Fruit fly (Drosophila melanogaster) whole organism, embryonic: ENCODE data around the gene Rad17.

ENCODE experiments used
- Abd-B ChIP-seq: fragments of 200-800 bp; sonication (Bioruptor generic); optimal IDR thresholded peaks from 2 replicates; lab custom pipeline; 2018; ENCODE audit warnings: missing biosample characterization, mild to moderate bottlenecking, missing genetic modification characterization, moderate library complexity
- Atf-2 ChIP-seq: fragments of 200-800 bp; sonication (Bioruptor generic); optimal IDR thresholded peaks from 2 replicates; lab custom pipeline; 2016; ENCODE audit warnings: missing biosample characterization, missing genetic modification characterization
- Bteb2 ChIP-seq: fragments of 200-800 bp; sonication (Bioruptor generic); optimal IDR thresholded peaks from 2 replicates; lab custom pipeline; 2016; ENCODE audit warnings: missing biosample characterization, missing genetic modification characterization
- CG10209 ChIP-seq: fragments of 200-800 bp; sonication (Bioruptor generic); optimal IDR thresholded peaks from 3 replicates; lab custom pipeline; 2017; ENCODE audit warnings: missing biosample characterization, mild to moderate bottlenecking, missing genetic modification characterization, missing genetic modification reagents
- CG11695 ChIP-seq: fragments of 200-800 bp; sonication (Bioruptor generic); IDR thresholded peaks from 3 replicates; pipeline ENCODE4 v1.3.6; 2022; ENCODE audit warnings: missing biosample characterization, missing genetic modification characterization
- CG12155 ChIP-seq: fragments of 200-800 bp; sonication (Bioruptor generic); optimal IDR thresholded peaks from 3 replicates; lab custom pipeline; 2016; ENCODE audit warnings: missing biosample characterization, missing genetic modification characterization
- CG1603 ChIP-seq: fragments of 200-800 bp; sonication (Bioruptor generic); optimal IDR thresholded peaks from 2 replicates; lab custom pipeline; 2019; ENCODE audit warnings: missing biosample characterization, mild to moderate bottlenecking, missing genetic modification characterization, moderate library complexity
- CG17186 ChIP-seq: fragments of 200-800 bp; sonication (Bioruptor generic); optimal IDR thresholded peaks from 3 replicates; lab custom pipeline; 2017; ENCODE audit warnings: missing biosample characterization, missing genetic modification reagents, missing genetic modification characterization
- CG17385 ChIP-seq: fragments of 200-800 bp; sonication (Bioruptor generic); optimal IDR thresholded peaks from 3 replicates; lab custom pipeline; 2018; ENCODE audit warnings: missing biosample characterization, mild to moderate bottlenecking, missing genetic modification characterization
- CG2120 ChIP-seq: fragments of 200-800 bp; sonication (Bioruptor generic); optimal IDR thresholded peaks from 3 replicates; lab custom pipeline; 2016; ENCODE audit warnings: missing biosample characterization, missing genetic modification characterization
- CG2129 ChIP-seq: fragments of 200-800 bp; sonication (Bioruptor generic); IDR thresholded peaks from 2 replicates; pipeline ENCODE4 v1.3.6; 2022; ENCODE audit warnings: missing biosample characterization, missing genetic modification characterization; ENCODE audit not compliant: partially characterized antibody
- CG30403 ChIP-seq: fragments of 200-800 bp; sonication (Bioruptor generic); optimal IDR thresholded peaks from 3 replicates; lab custom pipeline; 2016; ENCODE audit warnings: missing biosample characterization, missing genetic modification characterization
- CG3281 ChIP-seq: fragments of 200-800 bp; sonication (Bioruptor generic); optimal IDR thresholded peaks from 3 replicates; lab custom pipeline; 2017; ENCODE audit warnings: missing biosample characterization, mild to moderate bottlenecking, missing genetic modification characterization
- CG34224 ChIP-seq: fragments of 200-800 bp; sonication (Bioruptor generic); IDR thresholded peaks from 3 replicates; pipeline ENCODE4 v1.3.6; 2022; ENCODE audit warnings: missing biosample characterization, missing genetic modification characterization; ENCODE audit not compliant: partially characterized antibody
- CG3847 ChIP-seq: fragments of 200-800 bp; sonication (Bioruptor generic); IDR thresholded peaks from 2 replicates; pipeline ENCODE4 v1.3.6; 2022; ENCODE audit warnings: missing biosample characterization, missing genetic modification characterization
- CG4360 ChIP-seq: fragments of 200-800 bp; sonication (Bioruptor generic); IDR thresholded peaks from 2 replicates; pipeline ENCODE4 v1.3.6; 2022; ENCODE audit warnings: missing biosample characterization, missing genetic modification characterization
- CG4707 ChIP-seq: fragments of 200-800 bp; sonication (Bioruptor generic); optimal IDR thresholded peaks from 2 replicates; lab custom pipeline; 2018; ENCODE audit warnings: missing biosample characterization, mild to moderate bottlenecking, missing genetic modification characterization, moderate library complexity
- CG4730 ChIP-seq: fragments of 200-800 bp; sonication (Bioruptor generic); IDR thresholded peaks from 2 replicates; pipeline ENCODE4 v1.3.6; 2022; ENCODE audit warnings: missing biosample characterization, missing genetic modification characterization
- CG6791 ChIP-seq: fragments of 200-800 bp; sonication (Bioruptor generic); IDR thresholded peaks from 3 replicates; pipeline ENCODE4 v1.3.6; 2022; ENCODE audit warnings: missing biosample characterization, missing genetic modification characterization; ENCODE audit not compliant: partially characterized antibody
- CG7928 ChIP-seq: fragments of 200-800 bp; sonication (Bioruptor generic); optimal IDR thresholded peaks from 2 replicates; lab custom pipeline; 2017; ENCODE audit warnings: missing biosample characterization, mild to moderate bottlenecking, missing genetic modification characterization
- CG9727 ChIP-seq: fragments of 200-800 bp; sonication (Bioruptor generic); optimal IDR thresholded peaks from 3 replicates; lab custom pipeline; 2017; ENCODE audit warnings: missing biosample characterization, mild to moderate bottlenecking, missing genetic modification characterization
- CTCF ChIP-seq: fragments of 200-800 bp; sonication (Bioruptor generic); optimal IDR thresholded peaks from 2 replicates; lab custom pipeline; 2017; ENCODE audit warnings: missing biosample characterization, mild to moderate bottlenecking, missing genetic modification characterization, moderate library complexity
- CkIIα-i1 ChIP-seq: fragments of 200-800 bp; sonication (Bioruptor generic); IDR thresholded peaks from 2 replicates; pipeline ENCODE4 v1.3.6; 2022; ENCODE audit warnings: missing biosample characterization, missing genetic modification characterization
- Eip74EF ChIP-seq, 2 experiments: fragments of 200-800 bp in 1 of 2; fragments of >200 bp in 1 of 2; sonication (Bioruptor generic) in 1 of 2; optimal IDR thresholded peaks; 2 replicates each; lab custom pipeline; 2017 to 2019; ENCODE audit warnings: missing biosample characterization in 2 of 2, missing genetic modification characterization in 2 of 2, mild to moderate bottlenecking in 1 of 2, moderate library complexity in 1 of 2
- Jarid2 ChIP-seq: fragments of 200-800 bp; sonication (Bioruptor generic); optimal IDR thresholded peaks from 3 replicates; lab custom pipeline; 2017; ENCODE audit warnings: mild to moderate bottlenecking, missing biosample characterization, missing genetic modification reagents, missing genetic modification characterization
- Med ChIP-seq: fragments of 200-800 bp; sonication (Bioruptor generic); peaks from one replicate; lab custom pipeline; 2016; ENCODE audit warnings: missing biosample characterization, missing genetic modification characterization, mild to moderate bottlenecking, inconsistent platforms, moderate library complexity
- Opbp ChIP-seq: fragments of 200-800 bp; sonication (Bioruptor generic); IDR thresholded peaks from 3 replicates; pipeline ENCODE4 v1.3.6; 2022; ENCODE audit warnings: missing biosample characterization, missing genetic modification characterization; ENCODE audit not compliant: partially characterized antibody
- Optix ChIP-seq: fragments of 200-800 bp; sonication (Bioruptor generic); IDR thresholded peaks from 3 replicates; pipeline ENCODE4 v1.3.6; 2022; ENCODE audit warnings: missing biosample characterization, missing genetic modification characterization
- Ptx1 ChIP-seq: fragments of 200-800 bp; sonication (Bioruptor generic); IDR thresholded peaks from 2 replicates; pipeline ENCODE4 v1.3.6; 2022; ENCODE audit warnings: missing biosample characterization, missing genetic modification characterization
- Ssrp ChIP-seq: fragments of 200-800 bp; sonication (Bioruptor generic); optimal IDR thresholded peaks from 2 replicates; lab custom pipeline; 2018; ENCODE audit warnings: missing biosample characterization, mild to moderate bottlenecking, missing genetic modification characterization, moderate library complexity
- Usf ChIP-seq: fragments of 200-800 bp; sonication (Bioruptor generic); optimal IDR thresholded peaks from 2 replicates; lab custom pipeline; 2017; ENCODE audit warnings: missing genotype, missing biosample characterization, missing genetic modification characterization
- ab ChIP-seq: fragments of 200-800 bp; sonication (Bioruptor generic); optimal IDR thresholded peaks from 2 replicates; lab custom pipeline; 2016; ENCODE audit warnings: missing biosample characterization, missing genetic modification characterization
- amos ChIP-seq: fragments of 200-800 bp; sonication (Bioruptor generic); IDR thresholded peaks from 2 replicates; pipeline ENCODE4 v1.3.6; 2022; ENCODE audit warnings: missing biosample characterization, missing genetic modification characterization; ENCODE audit not compliant: partially characterized antibody
- aop ChIP-seq: fragments of 200-800 bp; sonication (Bioruptor generic); IDR thresholded peaks from 2 replicates; pipeline ENCODE4 v1.3.6; 2022; ENCODE audit warnings: missing biosample characterization, missing genetic modification characterization
- ara ChIP-seq: fragments of 200-800 bp; sonication (Bioruptor generic); IDR thresholded peaks from 2 replicates; pipeline ENCODE4 v1.3.6; 2022; ENCODE audit warnings: missing biosample characterization, missing genetic modification characterization
- cad ChIP-seq: fragments of >200 bp; optimal IDR thresholded peaks from 2 replicates; lab custom pipeline; 2017; ENCODE audit warnings: missing biosample characterization, missing genetic modification characterization
- caup ChIP-seq: fragments of 200-800 bp; sonication (Bioruptor generic); optimal IDR thresholded peaks from 3 replicates; lab custom pipeline; 2017; ENCODE audit warnings: missing biosample characterization, mild to moderate bottlenecking, missing genetic modification characterization, moderate library complexity; ENCODE audit not compliant: severe bottlenecking
- chm ChIP-seq: fragments of 200-800 bp; sonication (Bioruptor generic); IDR thresholded peaks from 2 replicates; pipeline ENCODE4 v1.3.6; 2022; ENCODE audit warnings: missing biosample characterization, missing genetic modification characterization
- crc ChIP-seq: fragments of 200-800 bp; sonication (Bioruptor generic); optimal IDR thresholded peaks from 2 replicates; lab custom pipeline; 2016; ENCODE audit warnings: missing biosample characterization, missing genetic modification characterization
- dati ChIP-seq: fragments of 200-800 bp; sonication (Bioruptor generic); IDR thresholded peaks from 2 replicates; pipeline ENCODE4 v1.3.6; 2022; ENCODE audit warnings: missing biosample characterization, missing genetic modification characterization
- exex ChIP-seq: fragments of 200-800 bp; sonication (Bioruptor generic); optimal IDR thresholded peaks from 4 replicates; lab custom pipeline; 2018; ENCODE audit warnings: missing biosample characterization, mild to moderate bottlenecking, missing genetic modification characterization, moderate library complexity
- gcm2 ChIP-seq: fragments of 200-800 bp; sonication (Bioruptor generic); optimal IDR thresholded peaks from 2 replicates; lab custom pipeline; 2016; ENCODE audit warnings: missing biosample characterization, missing genetic modification characterization
- hb ChIP-seq: fragments of 200-800 bp; sonication (Bioruptor generic); IDR thresholded peaks from 3 replicates; pipeline ENCODE4 v1.3.6; 2022; ENCODE audit warnings: missing biosample characterization, missing genetic modification characterization; ENCODE audit not compliant: partially characterized antibody
- knrl ChIP-seq: fragments of 200-800 bp; sonication (Bioruptor generic); IDR thresholded peaks from 3 replicates; pipeline ENCODE4 v1.3.6; 2022; ENCODE audit warnings: missing biosample characterization, missing genetic modification characterization; ENCODE audit not compliant: partially characterized antibody
- lov ChIP-seq, 2 experiments: fragments of 200-800 bp in 1 of 2; fragments of >200 bp in 1 of 2; sonication (Bioruptor generic) in 1 of 2; IDR thresholded peaks in 1 of 2; optimal IDR thresholded peaks in 1 of 2; 2 replicates in 1 of 2; 3 replicates in 1 of 2; pipeline versions ENCODE4 v1.3.6 to Lab custom; 2017 to 2022; ENCODE audit warnings: missing biosample characterization in 1 of 2, missing genetic modification characterization in 1 of 2
- mam ChIP-seq: fragments of 200-800 bp; sonication (Bioruptor generic); optimal IDR thresholded peaks from 3 replicates; lab custom pipeline; 2016; ENCODE audit warnings: missing biosample characterization, missing genetic modification characterization
- mld ChIP-seq: fragments of 200-800 bp; sonication (Bioruptor generic); IDR thresholded peaks from 3 replicates; pipeline ENCODE4 v1.3.6; 2022; ENCODE audit warnings: missing biosample characterization, missing genetic modification characterization; ENCODE audit not compliant: partially characterized antibody
- peb ChIP-seq: fragments of 200-800 bp; sonication (Bioruptor generic); IDR thresholded peaks from 2 replicates; pipeline ENCODE4 v1.3.6; 2022; ENCODE audit warnings: missing biosample characterization, missing genetic modification characterization
- sr ChIP-seq: fragments of 200-800 bp; sonication (Bioruptor generic); IDR thresholded peaks from 3 replicates; pipeline ENCODE4 v1.3.6; 2022; ENCODE audit warnings: missing biosample characterization, missing genetic modification characterization
- ttk ChIP-seq: fragments of 200-800 bp; sonication (Bioruptor generic); IDR thresholded peaks from 2 replicates; pipeline ENCODE4 v2.1.2; 2022; ENCODE audit warnings: missing biosample characterization, missing genetic modification characterization
- yki ChIP-seq: fragments of >200 bp; optimal IDR thresholded peaks from 3 replicates; lab custom pipeline; 2018

Rad17 gene

DNA sequence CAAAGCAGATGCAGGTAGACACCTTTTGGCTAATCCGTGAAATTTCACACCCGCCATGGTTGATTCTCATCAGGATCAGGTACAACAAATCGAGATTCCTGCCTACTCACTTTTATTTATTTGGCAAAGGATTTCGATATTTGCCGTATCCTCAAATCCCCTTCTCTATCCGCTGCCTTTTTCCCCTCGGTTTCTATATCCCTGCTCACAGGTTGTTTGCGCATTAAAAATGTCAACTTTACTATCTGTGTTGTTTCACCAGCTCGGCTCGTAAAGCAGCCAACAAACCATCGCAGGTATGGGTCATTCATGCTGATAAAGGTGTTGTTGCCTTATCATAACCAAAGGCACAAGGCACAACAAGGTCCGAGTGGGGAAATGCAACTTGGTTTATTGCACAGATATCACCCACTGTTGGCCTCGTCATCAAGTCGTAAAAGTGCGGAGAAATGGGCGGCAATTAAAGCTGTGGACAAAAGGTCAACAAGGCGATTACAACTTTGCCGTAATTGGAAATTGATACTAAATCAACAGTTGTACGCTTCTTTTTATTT, 17.2 kb upstream of the Rad17 start (continued):
- TF ChIP-seq peb (GFP tag; lab: Robert Waterston, UW) (no peak), Usf (GFP tag; lab: Kevin White, UChicago) (no peak), CG4360 (no peak), CG12155 (GFP tag; lab: Kevin White, UChicago) (no peak), caup (GFP tag; lab: Kevin White, UChicago) (no peak), Opbp (GFP tag; lab: Robert Waterston, UW) (no peak), mam (GFP tag; lab: Kevin White, UChicago) (no peak), chm (GFP tag; lab: Robert Waterston, UW) (no peak), hb (GFP tag; lab: Robert Waterston, UW) (no peak), ttk (no peak), CG3281 (no peak), cad (GFP tag; lab: Kevin White, UChicago) (no peak), Ptx1 (GFP tag; lab: Robert Waterston, UW) (no peak), Atf-2 (GFP tag; lab: Kevin White, UChicago) (no peak), CG9727 (GFP tag; lab: Kevin White, UChicago) (peak; percentile 4), CkIIα-i1 (GFP tag; lab: Robert Waterston, UW) (no peak), CG3847 (GFP tag; lab: Robert Waterston, UW) (no peak), CG34224 (no peak), ab (GFP tag; lab: Kevin White, UChicago) (no peak), exex (no peak), aop (GFP tag; lab: Robert Waterston, UW) (no peak), CTCF (GFP tag; lab: Kevin White, UChicago) (no peak), Jarid2 (GFP tag; lab: Kevin White, UChicago) (no peak), amos (GFP tag; lab: Robert Waterston, UW) (no peak), CG2120 (no peak), Med (peak; percentile 61), CG17186 (GFP tag; lab: Kevin White, UChicago) (no peak), ara (GFP tag; lab: Robert Waterston, UW) (peak; percentile 23; the same call in 1 of the 2 replicates), CG1603 (tag; lab: Kevin White, UChicago) (peak; percentile 8), knrl (GFP tag; lab: Robert Waterston, UW) (no peak), Eip74EF (GFP tag; optimal IDR thresholded peaks at IDR 0.05; lab: Kevin White, UChicago) (peak in 1 of 2 experiments; percentile 21), mld (GFP tag; lab: Robert Waterston, UW) (no peak), CG4707 (GFP tag; lab: Kevin White, UChicago) (peak; percentile 28), Abd-B (GFP tag; lab: Kevin White, UChicago) (no peak), sr (no peak), CG2129 (GFP tag; lab: Robert Waterston, UW) (no peak), gcm2 (no peak), CG6791 (GFP tag; lab: Robert Waterston, UW) (no peak), CG4730 (GFP tag; lab: Robert Waterston, UW) (no peak), Bteb2 (no peak), CG7928 (GFP tag; lab: Kevin White, UChicago) (no peak), lov (optimal IDR thresholded peaks at IDR 0.05; lab: Kevin White, UChicago) (no peak), lov (GFP tag; IDR thresholded peaks at IDR 0.05; lab: Robert Waterston, UW) (no peak), CG17385 (GFP tag; lab: Kevin White, UChicago) (no peak), Ssrp (tag; lab: Kevin White, UChicago) (no peak), CG11695 (GFP tag; lab: Robert Waterston, UW) (0 out of 3 replicates have a peak, but pooled peaks have one; percentile 7), CG10209 (GFP tag; lab: Kevin White, UChicago) (peak; percentile 5), yki (lab: Kevin White, UChicago) (no peak), crc (no peak), dati (GFP tag; lab: Robert Waterston, UW) (no peak), CG30403 (GFP tag; lab: Kevin White, UChicago) (no peak), Optix (GFP tag; lab: Robert Waterston, UW) (no peak)
